Fruit fly (Drosophila melanogaster): ENCODE results near the gene mbc.

The mbc gene

dm6 chr3R:23772808-23773207 is 8.8 kb upstream of the mbc start, which contains the start of gene tst:
tst (minus strand) TSS chr3R:23772859.
- TF ChIP-seq CG33017 (tag; optimal IDR thresholded peaks at IDR 0.05) (peak; percentile 89), kay (GFP tag; ENCODE audit: borderline replicate concordance) (no peak), toe (GFP tag; optimal IDR thresholded peaks at IDR 0.05) (no peak), CG11617 (GFP tag; optimal IDR thresholded peaks at IDR 0.05) (peak; percentile 88), CG5204 (GFP tag; optimal IDR thresholded peaks at IDR 0.05) (no peak), bab1 (GFP tag; optimal IDR thresholded peaks at IDR 0.05) (peak; percentile 94), Hr96 (GFP tag; optimal IDR thresholded peaks at IDR 0.05) (no peak), Crg-1 (GFP tag; optimal IDR thresholded peaks at IDR 0.05) (peak; percentile 69), cic (GFP tag; optimal IDR thresholded peaks at IDR 0.05) (no peak), ovo (GFP tag; optimal IDR thresholded peaks at IDR 0.05) (no peak), CG12768 (GFP tag; optimal IDR thresholded peaks at IDR 0.05) (peak; percentile 85), Mnt (GFP tag; optimal IDR thresholded peaks at IDR 0.05) (peak; percentile 60), cnc (optimal IDR thresholded peaks at IDR 0.05) (no peak), pad (GFP tag; optimal IDR thresholded peaks at IDR 0.05) (peak; percentile 69), tj (GFP tag; optimal IDR thresholded peaks at IDR 0.05) (peak; percentile 72), CG7101 (tag; optimal IDR thresholded peaks at IDR 0.05) (peak; percentile 93), CG1620 (GFP tag; optimal IDR thresholded peaks at IDR 0.05) (peak; percentile 18), CG7045 (GFP tag; optimal IDR thresholded peaks at IDR 0.05) (peak; percentile 82), Clk (GFP tag; optimal IDR thresholded peaks at IDR 0.05) (peak; percentile 60), CG14711 (tag; optimal IDR thresholded peaks at IDR 0.05) (peak; percentile 89)

- TF ChIP-seq CG14711 (tag; optimal IDR thresholded peaks at IDR 0.05) (no peak), CG12768 (GFP tag; optimal IDR thresholded peaks at IDR 0.05) (peak; percentile 32), pad (GFP tag; optimal IDR thresholded peaks at IDR 0.05) (no peak), CG1620 (GFP tag; optimal IDR thresholded peaks at IDR 0.05) (no peak), tj (GFP tag; optimal IDR thresholded peaks at IDR 0.05) (no peak), Clk (GFP tag; optimal IDR thresholded peaks at IDR 0.05) (no peak), CG11617 (GFP tag; optimal IDR thresholded peaks at IDR 0.05) (no peak), CG7101 (tag; optimal IDR thresholded peaks at IDR 0.05) (peak; percentile 3), cic (GFP tag; optimal IDR thresholded peaks at IDR 0.05) (no peak), bab1 (GFP tag; optimal IDR thresholded peaks at IDR 0.05) (no peak), cnc (optimal IDR thresholded peaks at IDR 0.05) (peak in 1 of 2 experiments; percentile 52), CG33017 (tag; optimal IDR thresholded peaks at IDR 0.05) (no peak), Mnt (GFP tag; optimal IDR thresholded peaks at IDR 0.05) (peak; percentile 67), kay (GFP tag; ENCODE audit: borderline replicate concordance) (no peak), CG5204 (GFP tag; optimal IDR thresholded peaks at IDR 0.05) (no peak), ovo (GFP tag; optimal IDR thresholded peaks at IDR 0.05) (no peak), toe (GFP tag; optimal IDR thresholded peaks at IDR 0.05) (no peak), CG7045 (GFP tag; optimal IDR thresholded peaks at IDR 0.05) (no peak), Hr96 (GFP tag; optimal IDR thresholded peaks at IDR 0.05) (peak; percentile 30), Crg-1 (GFP tag; optimal IDR thresholded peaks at IDR 0.05) (no peak)
These were observed 7.8 kb upstream of the mbc start, which contains the start of gene CG10208 for dm6 chr3R:23773610-23774364. CG10208 (minus strand) TSS chr3R:23774127.

- no peak for TF ChIP-seq CG14711 (tag; optimal IDR thresholded peaks at IDR 0.05)
- TF ChIP-seq CG7045 (GFP tag; optimal IDR thresholded peaks at IDR 0.05) = no peak
- TF ChIP-seq CG5204 (GFP tag; optimal IDR thresholded peaks at IDR 0.05) = no peak
- no peak for TF ChIP-seq bab1 (GFP tag; optimal IDR thresholded peaks at IDR 0.05)
- TF ChIP-seq ovo (GFP tag; optimal IDR thresholded peaks at IDR 0.05) = no peak
- TF ChIP-seq cic (GFP tag; optimal IDR thresholded peaks at IDR 0.05) = no peak
- TF ChIP-seq tj (GFP tag; optimal IDR thresholded peaks at IDR 0.05) = no peak
- TF ChIP-seq Mnt (GFP tag; optimal IDR thresholded peaks at IDR 0.05) = no peak
- TF ChIP-seq cnc (optimal IDR thresholded peaks at IDR 0.05) = no peak
- no peak for TF ChIP-seq CG7101 (tag; optimal IDR thresholded peaks at IDR 0.05)
- no peak for TF ChIP-seq Clk (GFP tag; optimal IDR thresholded peaks at IDR 0.05)
- no peak for TF ChIP-seq Hr96 (GFP tag; optimal IDR thresholded peaks at IDR 0.05)
- TF ChIP-seq toe (GFP tag; optimal IDR thresholded peaks at IDR 0.05) = no peak
- no peak for TF ChIP-seq CG12768 (GFP tag; optimal IDR thresholded peaks at IDR 0.05)
- TF ChIP-seq kay (GFP tag; ENCODE audit: borderline replicate concordance) = no peak
- TF ChIP-seq CG1620 (GFP tag; optimal IDR thresholded peaks at IDR 0.05) = no peak
- no peak for TF ChIP-seq CG11617 (GFP tag; optimal IDR thresholded peaks at IDR 0.05)
- no peak for TF ChIP-seq pad (GFP tag; optimal IDR thresholded peaks at IDR 0.05)
These were observed 808 bp upstream of the mbc start for dm6 chr3R:23780757-23781156.

- TF ChIP-seq kay (GFP tag; ENCODE audit: borderline replicate concordance) (no peak), Hr96 (GFP tag; optimal IDR thresholded peaks at IDR 0.05) (peak; percentile 27), Mnt (GFP tag; optimal IDR thresholded peaks at IDR 0.05) (peak; percentile 44), bab1 (GFP tag; optimal IDR thresholded peaks at IDR 0.05) (no peak), Clk (GFP tag; optimal IDR thresholded peaks at IDR 0.05) (peak; percentile 42), toe (GFP tag; optimal IDR thresholded peaks at IDR 0.05) (peak; percentile 15), CG12768 (GFP tag; optimal IDR thresholded peaks at IDR 0.05) (peak; percentile 79), cnc (optimal IDR thresholded peaks at IDR 0.05) (no peak), CG14711 (tag; optimal IDR thresholded peaks at IDR 0.05) (no peak), ovo (GFP tag; optimal IDR thresholded peaks at IDR 0.05) (peak; percentile 17), CG11617 (GFP tag; optimal IDR thresholded peaks at IDR 0.05) (peak; percentile 42), CG7045 (GFP tag; optimal IDR thresholded peaks at IDR 0.05) (peak; percentile 33), cic (GFP tag; optimal IDR thresholded peaks at IDR 0.05) (peak; percentile 94), tj (GFP tag; optimal IDR thresholded peaks at IDR 0.05) (no peak), CG1620 (GFP tag; optimal IDR thresholded peaks at IDR 0.05) (peak; percentile 45), CG7101 (tag; optimal IDR thresholded peaks at IDR 0.05) (peak; percentile 33), CG33017 (tag; optimal IDR thresholded peaks at IDR 0.05) (peak; percentile 38), CG5204 (GFP tag; optimal IDR thresholded peaks at IDR 0.05) (peak; percentile 26), pad (GFP tag; optimal IDR thresholded peaks at IDR 0.05) (peak; percentile 68), Crg-1 (GFP tag; optimal IDR thresholded peaks at IDR 0.05) (peak; percentile 62)
These were observed 1.2 kb downstream of the mbc start for dm6 chr3R:23782456-23783402.
